Worm (Caenorhabditis elegans) whole organism, L4/young adult: Measurements from ENCODE around the gene T23F11.2.

Source experiments
- W03F9.2 ChIP-seq: fragments of 150-350 bp; optimal IDR thresholded peaks from 2 replicates; lab custom pipeline; 2014; ENCODE audit warnings: missing biosample characterization, missing genetic modification characterization
- dao-5 ChIP-seq: sonication (generic microtip); optimal IDR thresholded peaks from 2 replicates; lab custom pipeline; 2016; ENCODE audit warnings: missing genotype, missing genetic modification characterization, moderate library complexity, missing compliant biosample characterization
- him-1 ChIP-seq: sonication (generic microtip); optimal IDR thresholded peaks from 2 replicates; lab custom pipeline; 2016; ENCODE audit warnings: missing genotype, missing genetic modification reagents, missing genetic modification characterization, missing compliant biosample characterization

- TF ChIP-seq dao-5: no peak
- no peak for TF ChIP-seq him-1 (tag; lab: Kevin White, UChicago)
- TF ChIP-seq W03F9.2: no peak
These were observed 8.0 kb downstream of the T23F11.2 start for ce11 chrIII:4647341-4647740.
